Fruit fly (Drosophila melanogaster) whole organism, prepupa: Measurements from ENCODE around the gene bi.

Experiments
- Blimp-1 ChIP-seq: fragments of 200-800 bp; sonication (Bioruptor generic); optimal IDR thresholded peaks from 3 replicates; lab custom pipeline; 2017; ENCODE audit warnings: missing biosample characterization, missing genetic modification characterization, mild to moderate bottlenecking, moderate library complexity, missing genetic modification reagents
- CG10669 ChIP-seq: fragments of 200-800 bp; sonication (Bioruptor generic); optimal IDR thresholded peaks from 3 replicates; lab custom pipeline; 2018; ENCODE audit warnings: missing biosample characterization, mild to moderate bottlenecking, missing genetic modification characterization, moderate library complexity
- CG11294 ChIP-seq: fragments of 200-800 bp; sonication (Bioruptor generic); IDR thresholded peaks from 2 replicates; pipeline ENCODE4 v1.3.6; 2022; ENCODE audit warnings: missing biosample characterization, missing genetic modification characterization
- CG11762 ChIP-seq: fragments of 200-800 bp; sonication (Bioruptor generic); optimal IDR thresholded peaks from 3 replicates; lab custom pipeline; 2016; ENCODE audit warnings: missing biosample characterization, missing genetic modification characterization; ENCODE audit not compliant: insufficient read depth
- CG11902 ChIP-seq: fragments of 200-800 bp; sonication (Bioruptor generic); optimal IDR thresholded peaks from 3 replicates; lab custom pipeline; 2016; ENCODE audit warnings: missing biosample characterization, missing genetic modification characterization
- CG15336 ChIP-seq: fragments of 200-800 bp; sonication (Bioruptor generic); IDR thresholded peaks from 2 replicates; pipeline ENCODE4 v1.3.6; 2022; ENCODE audit warnings: missing biosample characterization, missing genetic modification characterization
- CG1621 ChIP-seq: fragments of 200-800 bp; sonication (Bioruptor generic); optimal IDR thresholded peaks from 3 replicates; lab custom pipeline; 2018; ENCODE audit warnings: missing biosample characterization, mild to moderate bottlenecking, missing genetic modification characterization
- CG16779 ChIP-seq: fragments of 200-800 bp; sonication (Bioruptor generic); optimal IDR thresholded peaks from 3 replicates; lab custom pipeline; 2017; ENCODE audit warnings: missing biosample characterization, mild to moderate bottlenecking, missing genetic modification characterization
- CG31627 ChIP-seq: fragments of 200-800 bp; sonication (Bioruptor generic); optimal IDR thresholded peaks from 3 replicates; lab custom pipeline; 2016; ENCODE audit warnings: missing biosample characterization, missing genetic modification characterization
- CG32006 ChIP-seq: fragments of 200-800 bp; sonication (Bioruptor generic); optimal IDR thresholded peaks from 3 replicates; lab custom pipeline; 2017; ENCODE audit warnings: missing biosample characterization, mild to moderate bottlenecking, missing genetic modification characterization
- CG34406 ChIP-seq: fragments of 200-800 bp; sonication (Bioruptor generic); optimal IDR thresholded peaks from 3 replicates; lab custom pipeline; 2016; ENCODE audit warnings: missing biosample characterization, missing genetic modification characterization
- CG3919 ChIP-seq: fragments of 200-800 bp; sonication (Bioruptor generic); optimal IDR thresholded peaks from 3 replicates; lab custom pipeline; 2016; ENCODE audit warnings: missing biosample characterization, missing genetic modification characterization
- CG4318 ChIP-seq: fragments of 200-800 bp; sonication (Bioruptor generic); optimal IDR thresholded peaks from 3 replicates; lab custom pipeline; 2017; ENCODE audit warnings: missing biosample characterization, mild to moderate bottlenecking, missing genetic modification characterization
- CG6163 ChIP-seq: fragments of 200-800 bp; sonication (Bioruptor generic); IDR thresholded peaks from 3 replicates; pipeline ENCODE4 v1.3.6; 2022; ENCODE audit warnings: missing biosample characterization, missing genetic modification characterization
- CG6276 ChIP-seq: fragments of 200-800 bp; sonication (Bioruptor generic); optimal IDR thresholded peaks from 2 replicates; lab custom pipeline; 2017; ENCODE audit warnings: missing biosample characterization, mild to moderate bottlenecking, missing genetic modification characterization
- CG6792 ChIP-seq: fragments of 200-800 bp; sonication (Bioruptor generic); optimal IDR thresholded peaks from 3 replicates; lab custom pipeline; 2016; ENCODE audit warnings: missing biosample characterization, missing genetic modification characterization
- CG8119 ChIP-seq: fragments of 200-800 bp; sonication (Bioruptor generic); IDR thresholded peaks from 3 replicates; pipeline ENCODE4 v1.3.6; 2022; ENCODE audit warnings: missing biosample characterization, missing genetic modification characterization
- CG8319 ChIP-seq: fragments of 200-800 bp; sonication (Bioruptor generic); optimal IDR thresholded peaks from 3 replicates; lab custom pipeline; 2016; ENCODE audit warnings: missing biosample characterization, missing genetic modification characterization
- CG8632 ChIP-seq: fragments of 200-800 bp; sonication (Bioruptor generic); optimal IDR thresholded peaks from 3 replicates; lab custom pipeline; 2016; ENCODE audit warnings: missing biosample characterization, missing genetic modification characterization
- CG9139 ChIP-seq: fragments of 200-800 bp; sonication (Bioruptor generic); optimal IDR thresholded peaks from 3 replicates; lab custom pipeline; 2017; ENCODE audit warnings: missing biosample characterization, mild to moderate bottlenecking, missing genetic modification characterization
- Eip75B ChIP-seq: fragments of 200-800 bp; sonication (Bioruptor generic); optimal IDR thresholded peaks from 3 replicates; lab custom pipeline; 2016; ENCODE audit warnings: missing biosample characterization, missing genetic modification characterization
- Eip78C ChIP-seq: fragments of 200-800 bp; sonication (Bioruptor generic); peaks from one replicate; lab custom pipeline; 2016; ENCODE audit warnings: missing biosample characterization, missing genetic modification characterization
- Eip93F ChIP-seq: fragments of 200-800 bp; sonication (Bioruptor generic); optimal IDR thresholded peaks from 2 replicates; lab custom pipeline; 2016; ENCODE audit warnings: missing biosample characterization, mild to moderate bottlenecking, missing genetic modification characterization
- Ets21C ChIP-seq: fragments of 200-800 bp; sonication (Bioruptor generic); optimal IDR thresholded peaks from 3 replicates; lab custom pipeline; 2016; ENCODE audit warnings: missing biosample characterization, missing genetic modification characterization
- Ets96B ChIP-seq: fragments of 200-800 bp; optimal IDR thresholded peaks from 2 replicates; lab custom pipeline; 2019; ENCODE audit warnings: missing biosample characterization, mild to moderate bottlenecking, missing genetic modification characterization, moderate library complexity
- Hr38 ChIP-seq: sonication (Bioruptor generic); optimal IDR thresholded peaks from 2 replicates; lab custom pipeline; 2016; ENCODE audit warnings: missing biosample characterization, missing genetic modification characterization
- Hr39 ChIP-seq: fragments of 200-800 bp; sonication (Bioruptor generic); optimal IDR thresholded peaks from 2 replicates; lab custom pipeline; 2016; ENCODE audit warnings: missing biosample characterization, missing genetic modification characterization
- Hr4 ChIP-seq: fragments of 200-800 bp; sonication (Bioruptor generic); optimal IDR thresholded peaks from 3 replicates; lab custom pipeline; 2016; ENCODE audit warnings: missing biosample characterization, missing genetic modification characterization
- Lpt ChIP-seq: fragments of 200-800 bp; sonication (Bioruptor generic); optimal IDR thresholded peaks from 3 replicates; lab custom pipeline; 2016; ENCODE audit warnings: missing biosample characterization, missing genetic modification characterization
- Met ChIP-seq: fragments of 200-800 bp; sonication (Bioruptor generic); optimal IDR thresholded peaks from 3 replicates; lab custom pipeline; 2016; ENCODE audit warnings: missing biosample characterization, missing genetic modification characterization
- OdsH ChIP-seq: fragments of 200-800 bp; sonication (Bioruptor generic); optimal IDR thresholded peaks from 3 replicates; lab custom pipeline; 2016; ENCODE audit warnings: missing biosample characterization, missing genetic modification characterization
- Smox ChIP-seq: fragments of 200-800 bp; sonication (Bioruptor generic); optimal IDR thresholded peaks from 3 replicates; lab custom pipeline; 2016; ENCODE audit warnings: missing biosample characterization, missing genetic modification characterization
- Sox102F ChIP-seq: fragments of 200-800 bp; sonication (Bioruptor generic); optimal IDR thresholded peaks from 2 replicates; lab custom pipeline; 2016; ENCODE audit warnings: missing biosample characterization, mild to moderate bottlenecking, missing genetic modification characterization
- Sox14 ChIP-seq: fragments of 200-800 bp; sonication (Bioruptor generic); optimal IDR thresholded peaks from 3 replicates; lab custom pipeline; 2016; ENCODE audit warnings: missing biosample characterization, missing genetic modification characterization
- achi ChIP-seq: fragments of 200-800 bp; sonication (Bioruptor generic); optimal IDR thresholded peaks from 3 replicates; lab custom pipeline; 2016; ENCODE audit warnings: missing biosample characterization, missing genetic modification characterization
- acj6 ChIP-seq: fragments of 200-800 bp; sonication (Bioruptor generic); optimal IDR thresholded peaks from 3 replicates; lab custom pipeline; 2016; ENCODE audit warnings: missing biosample characterization, missing genetic modification characterization
- dac ChIP-seq: fragments of 200-800 bp; sonication (Bioruptor generic); optimal IDR thresholded peaks from 2 replicates; lab custom pipeline; 2017; ENCODE audit warnings: missing biosample characterization, mild to moderate bottlenecking, missing genetic modification characterization
- dsx ChIP-seq: fragments of 200-800 bp; optimal IDR thresholded peaks from 3 replicates; lab custom pipeline; 2019; ENCODE audit warnings: missing biosample characterization, mild to moderate bottlenecking, missing genetic modification characterization, moderate library complexity; ENCODE audit not compliant: poor library complexity, severe bottlenecking
- fd59A ChIP-seq: fragments of 200-800 bp; sonication (Bioruptor generic); optimal IDR thresholded peaks from 2 replicates; lab custom pipeline; 2017; ENCODE audit warnings: missing biosample characterization, mild to moderate bottlenecking, missing genetic modification characterization, missing genetic modification reagents
- fd85E ChIP-seq: fragments of 200-800 bp; sonication (Bioruptor generic); optimal IDR thresholded peaks from 3 replicates; lab custom pipeline; 2016; ENCODE audit warnings: missing biosample characterization, missing genetic modification characterization
- lz ChIP-seq: fragments of 200-800 bp; sonication (Bioruptor generic); optimal IDR thresholded peaks from 3 replicates; lab custom pipeline; 2016; ENCODE audit warnings: missing biosample characterization, missing genetic modification characterization
- pdm3 ChIP-seq: fragments of 200-800 bp; sonication (Bioruptor generic); optimal IDR thresholded peaks from 3 replicates; lab custom pipeline; 2016; ENCODE audit warnings: missing biosample characterization, missing genetic modification characterization
- salr ChIP-seq, 2 experiments: fragments of 200-800 bp; sonication (Bioruptor generic); optimal IDR thresholded peaks; 3 replicates each; lab custom pipeline; 2016 to 2018; ENCODE audit warnings: missing biosample characterization in 2 of 2, missing genetic modification characterization in 2 of 2, mild to moderate bottlenecking in 1 of 2
- spab ChIP-seq: fragments of 200-800 bp; sonication (Bioruptor generic); optimal IDR thresholded peaks from 2 replicates; lab custom pipeline; 2017; ENCODE audit warnings: missing biosample characterization, mild to moderate bottlenecking, missing genetic modification characterization, missing genetic modification reagents
- ss ChIP-seq, 2 experiments: fragments of 200-800 bp; sonication (Bioruptor generic); optimal IDR thresholded peaks; 2 replicates in 1 of 2; 3 replicates in 1 of 2; lab custom pipeline; 2017 to 2018; ENCODE audit warnings: mild to moderate bottlenecking in 2 of 2, missing biosample characterization in 2 of 2, missing genetic modification characterization in 2 of 2, moderate library complexity in 1 of 2
- topi ChIP-seq: fragments of 200-800 bp; sonication (Bioruptor generic); optimal IDR thresholded peaks from 3 replicates; lab custom pipeline; 2016; ENCODE audit warnings: missing biosample characterization, missing genetic modification characterization

bi gene

DNA sequence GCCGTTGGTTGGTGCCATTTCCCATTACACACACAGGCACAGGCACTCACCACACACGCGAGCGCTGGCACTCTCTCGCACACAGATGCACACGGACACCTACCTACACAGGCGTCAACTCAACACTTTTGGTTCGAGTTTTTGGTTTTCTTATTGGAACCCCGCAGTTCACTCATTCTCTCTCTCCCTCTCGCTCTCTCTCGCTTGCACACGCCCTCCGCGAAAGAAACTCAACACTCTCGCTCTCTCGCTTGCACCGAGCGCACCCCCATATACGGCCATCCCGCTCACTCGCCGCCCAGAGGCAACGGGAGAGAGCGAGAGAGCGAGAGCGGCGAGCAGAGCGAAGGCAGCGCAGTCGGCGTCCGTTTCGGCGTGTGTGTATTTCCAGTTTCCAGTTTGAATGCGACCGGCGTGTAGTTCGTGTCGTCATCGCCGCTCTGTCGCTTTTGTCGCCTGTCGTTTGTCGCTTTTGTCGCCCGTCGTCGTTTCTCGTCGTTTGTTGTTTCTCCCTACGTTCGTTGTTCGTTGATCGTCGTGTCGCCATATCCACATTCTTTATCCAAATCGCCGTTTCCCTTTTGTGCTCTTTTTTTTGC, 14.2 kb downstream of the bi start (continued):
- TF ChIP-seq CG8119 (GFP tag; lab: Robert Waterston, UW) (peak; percentile 40; the same call in 1 of the 3 replicates), CG6792 (GFP tag; lab: Kevin White, UChicago) (no peak), Hr4 (no peak), CG3919 (GFP tag; lab: Kevin White, UChicago) (peak; percentile 41), Sox102F (GFP tag; lab: Kevin White, UChicago) (peak; percentile 22), Blimp-1 (GFP tag; lab: Kevin White, UChicago) (peak; percentile 20), CG11902 (GFP tag; lab: Kevin White, UChicago) (no peak), Ets96B (tag; lab: Kevin White, UChicago) (peak; percentile 41), Met (GFP tag; lab: Kevin White, UChicago) (peak; percentile 19), Eip75B (GFP tag; lab: Kevin White, UChicago) (peak; percentile 24), CG4318 (GFP tag; lab: Kevin White, UChicago) (no peak), Ets21C (no peak), CG32006 (GFP tag; lab: Kevin White, UChicago) (peak; percentile 37), salr (GFP tag; optimal IDR thresholded peaks at IDR 0.05; lab: Kevin White, UChicago) (peak in 1 of 2 experiments; percentile 3), CG31627 (GFP tag; lab: Kevin White, UChicago) (no peak), CG8632 (peak; percentile 8), CG10669 (peak; percentile 19), CG11294 (GFP tag; lab: Robert Waterston, UW) (no peak), topi (GFP tag; lab: Kevin White, UChicago) (peak; percentile 8), spab (no peak), Hr39 (no peak), dsx (GFP tag; lab: Kevin White, UChicago) (peak; percentile 57), ss (GFP tag; optimal IDR thresholded peaks at IDR 0.05; lab: Kevin White, UChicago) (peak; percentile 62 to 65), CG6163 (GFP tag; lab: Robert Waterston, UW) (peak; percentile 81), Eip93F (no peak), pdm3 (GFP tag; lab: Kevin White, UChicago) (peak; percentile 39), dac (GFP tag; lab: Kevin White, UChicago) (no peak), CG16779 (tag; lab: Kevin White, UChicago) (no peak), Hr38 (GFP tag; lab: Kevin White, UChicago) (no peak), OdsH (no peak), achi (GFP tag; lab: Kevin White, UChicago) (peak; percentile 10), fd59A (GFP tag; lab: Kevin White, UChicago) (no peak), Eip78C (GFP tag; lab: Kevin White, UChicago) (no peak), lz (GFP tag; lab: Kevin White, UChicago) (no peak)

DNA sequence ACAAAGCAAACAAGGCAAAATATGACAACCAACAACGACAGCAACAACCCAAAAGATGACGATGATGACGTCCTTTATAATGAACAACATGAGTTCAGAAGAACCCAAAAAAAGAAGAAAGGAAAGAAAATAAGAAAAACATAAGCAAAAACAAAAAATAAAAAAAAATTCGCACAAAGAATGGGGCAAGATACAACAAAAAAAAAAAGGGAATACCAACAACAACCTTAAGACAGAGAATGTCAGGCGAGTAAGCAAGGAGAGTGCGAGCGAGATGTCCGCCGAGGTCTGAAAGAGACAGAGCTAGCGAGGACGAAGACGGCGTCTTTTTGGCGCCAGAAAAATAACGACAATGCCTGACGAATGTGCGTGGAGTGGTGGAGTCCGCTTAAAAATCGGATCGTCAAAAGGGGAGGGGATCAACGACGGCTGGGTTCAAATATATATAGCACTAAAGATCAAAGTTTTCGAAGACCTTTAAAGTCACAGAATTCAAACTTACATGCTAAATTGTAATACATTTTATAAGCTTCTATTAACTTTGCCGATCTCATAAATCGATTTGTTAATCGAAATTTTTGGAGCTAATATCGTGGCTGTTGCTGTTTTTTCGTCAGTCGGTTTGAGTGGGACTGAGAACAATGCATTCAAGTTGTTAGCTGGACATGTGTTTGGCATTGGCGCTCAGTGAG, 22.4 kb downstream of the bi start:
- TF ChIP-seq CG10669: peak; percentile 69
- no peak for TF ChIP-seq CG16779 (tag; lab: Kevin White, UChicago)
- peak; percentile 57 for TF ChIP-seq Blimp-1 (GFP tag; lab: Kevin White, UChicago)
- no peak for TF ChIP-seq CG15336 (GFP tag; lab: Robert Waterston, UW)
- peak; percentile 4 for TF ChIP-seq CG8632
- TF ChIP-seq CG1621 (tag; lab: Kevin White, UChicago): peak; percentile 30
- peak; percentile 73 for TF ChIP-seq CG6163 (GFP tag; lab: Robert Waterston, UW)
- peak; percentile 72 for TF ChIP-seq dsx (GFP tag; lab: Kevin White, UChicago)
- peak; percentile 90 for TF ChIP-seq CG9139 (GFP tag; lab: Kevin White, UChicago)
- TF ChIP-seq pdm3 (GFP tag; lab: Kevin White, UChicago): no peak
- TF ChIP-seq salr (GFP tag; optimal IDR thresholded peaks at IDR 0.05; lab: Kevin White, UChicago): peak in 1 of 2 experiments; percentile 12
- no peak for TF ChIP-seq CG11294 (GFP tag; lab: Robert Waterston, UW)
- no peak for TF ChIP-seq Sox14 (GFP tag; lab: Kevin White, UChicago)
- TF ChIP-seq acj6: no peak
- TF ChIP-seq CG8319 (GFP tag; lab: Kevin White, UChicago): no peak
- TF ChIP-seq Met (GFP tag; lab: Kevin White, UChicago): peak; percentile 79
- no peak for TF ChIP-seq CG11762 (GFP tag; lab: Kevin White, UChicago)
- TF ChIP-seq Eip78C (GFP tag; lab: Kevin White, UChicago): peak; percentile 80
- TF ChIP-seq fd85E (GFP tag; lab: Kevin White, UChicago): no peak
- TF ChIP-seq Lpt (GFP tag; lab: Kevin White, UChicago): no peak
- no peak for TF ChIP-seq CG6276
- TF ChIP-seq ss (GFP tag; optimal IDR thresholded peaks at IDR 0.05; lab: Kevin White, UChicago): peak; percentile 93 to 95
- peak; percentile 32 for TF ChIP-seq CG34406 (GFP tag; lab: Kevin White, UChicago)
- no peak for TF ChIP-seq CG4318 (GFP tag; lab: Kevin White, UChicago)
- no peak for TF ChIP-seq Hr38 (GFP tag; lab: Kevin White, UChicago)
- peak; percentile 2 for TF ChIP-seq CG11902 (GFP tag; lab: Kevin White, UChicago)
- no peak for TF ChIP-seq CG8119 (GFP tag; lab: Robert Waterston, UW)
- peak; percentile 18 for TF ChIP-seq Smox (GFP tag; lab: Kevin White, UChicago)
